Fruit fly (Drosophila melanogaster) whole organism, prepupa: ENCODE measurements around the gene srl.

Source experiments
- Blimp-1 ChIP-seq: fragments of 200-800 bp; sonication (Bioruptor generic); optimal IDR thresholded peaks from 3 replicates; lab custom pipeline; 2017; ENCODE audit warnings: missing biosample characterization, missing genetic modification characterization, mild to moderate bottlenecking, moderate library complexity, missing genetic modification reagents
- CG10631 ChIP-seq: fragments of 200-800 bp; sonication (Bioruptor generic); optimal IDR thresholded peaks from 2 replicates; lab custom pipeline; 2016; ENCODE audit warnings: missing biosample characterization, missing genetic modification characterization
- CG10669 ChIP-seq: fragments of 200-800 bp; sonication (Bioruptor generic); optimal IDR thresholded peaks from 3 replicates; lab custom pipeline; 2018; ENCODE audit warnings: missing biosample characterization, mild to moderate bottlenecking, missing genetic modification characterization, moderate library complexity
- CG11294 ChIP-seq: fragments of 200-800 bp; sonication (Bioruptor generic); IDR thresholded peaks from 2 replicates; pipeline ENCODE4 v1.3.6; 2022; ENCODE audit warnings: missing biosample characterization, missing genetic modification characterization
- CG11762 ChIP-seq: fragments of 200-800 bp; sonication (Bioruptor generic); optimal IDR thresholded peaks from 3 replicates; lab custom pipeline; 2016; ENCODE audit warnings: missing biosample characterization, missing genetic modification characterization; ENCODE audit not compliant: insufficient read depth
- CG11902 ChIP-seq: fragments of 200-800 bp; sonication (Bioruptor generic); optimal IDR thresholded peaks from 3 replicates; lab custom pipeline; 2016; ENCODE audit warnings: missing biosample characterization, missing genetic modification characterization
- CG15336 ChIP-seq: fragments of 200-800 bp; sonication (Bioruptor generic); IDR thresholded peaks from 2 replicates; pipeline ENCODE4 v1.3.6; 2022; ENCODE audit warnings: missing biosample characterization, missing genetic modification characterization
- CG1621 ChIP-seq: fragments of 200-800 bp; sonication (Bioruptor generic); optimal IDR thresholded peaks from 3 replicates; lab custom pipeline; 2018; ENCODE audit warnings: missing biosample characterization, mild to moderate bottlenecking, missing genetic modification characterization
- CG16779 ChIP-seq: fragments of 200-800 bp; sonication (Bioruptor generic); optimal IDR thresholded peaks from 3 replicates; lab custom pipeline; 2017; ENCODE audit warnings: missing biosample characterization, mild to moderate bottlenecking, missing genetic modification characterization
- CG3032 ChIP-seq: fragments of 200-800 bp; optimal IDR thresholded peaks from 2 replicates; lab custom pipeline; 2019; ENCODE audit warnings: missing biosample characterization, mild to moderate bottlenecking, missing genetic modification characterization, moderate library complexity
- CG31627 ChIP-seq: fragments of 200-800 bp; sonication (Bioruptor generic); optimal IDR thresholded peaks from 3 replicates; lab custom pipeline; 2016; ENCODE audit warnings: missing biosample characterization, missing genetic modification characterization
- CG34406 ChIP-seq: fragments of 200-800 bp; sonication (Bioruptor generic); optimal IDR thresholded peaks from 3 replicates; lab custom pipeline; 2016; ENCODE audit warnings: missing biosample characterization, missing genetic modification characterization
- CG3919 ChIP-seq: fragments of 200-800 bp; sonication (Bioruptor generic); optimal IDR thresholded peaks from 3 replicates; lab custom pipeline; 2016; ENCODE audit warnings: missing biosample characterization, missing genetic modification characterization
- CG4318 ChIP-seq: fragments of 200-800 bp; sonication (Bioruptor generic); optimal IDR thresholded peaks from 3 replicates; lab custom pipeline; 2017; ENCODE audit warnings: missing biosample characterization, mild to moderate bottlenecking, missing genetic modification characterization
- CG6163 ChIP-seq: fragments of 200-800 bp; sonication (Bioruptor generic); IDR thresholded peaks from 3 replicates; pipeline ENCODE4 v1.3.6; 2022; ENCODE audit warnings: missing biosample characterization, missing genetic modification characterization
- CG6276 ChIP-seq: fragments of 200-800 bp; sonication (Bioruptor generic); optimal IDR thresholded peaks from 2 replicates; lab custom pipeline; 2017; ENCODE audit warnings: missing biosample characterization, mild to moderate bottlenecking, missing genetic modification characterization
- CG6792 ChIP-seq: fragments of 200-800 bp; sonication (Bioruptor generic); optimal IDR thresholded peaks from 3 replicates; lab custom pipeline; 2016; ENCODE audit warnings: missing biosample characterization, missing genetic modification characterization
- CG6808 ChIP-seq: fragments of 200-800 bp; sonication (Bioruptor generic); optimal IDR thresholded peaks from 3 replicates; lab custom pipeline; 2017; ENCODE audit warnings: missing biosample characterization, missing genetic modification characterization, mild to moderate bottlenecking, moderate library complexity, missing genetic modification reagents
- CG6854 ChIP-seq: fragments of 200-800 bp; sonication (Bioruptor generic); optimal IDR thresholded peaks from 2 replicates; lab custom pipeline; 2017; ENCODE audit warnings: missing biosample characterization, mild to moderate bottlenecking, missing genetic modification characterization
- CG7368 ChIP-seq: fragments of 200-800 bp; sonication (Bioruptor generic); optimal IDR thresholded peaks from 3 replicates; lab custom pipeline; 2016; ENCODE audit warnings: missing biosample characterization, missing genetic modification characterization
- CG8119 ChIP-seq: fragments of 200-800 bp; sonication (Bioruptor generic); IDR thresholded peaks from 3 replicates; pipeline ENCODE4 v1.3.6; 2022; ENCODE audit warnings: missing biosample characterization, missing genetic modification characterization
- CG8319 ChIP-seq: fragments of 200-800 bp; sonication (Bioruptor generic); optimal IDR thresholded peaks from 3 replicates; lab custom pipeline; 2016; ENCODE audit warnings: missing biosample characterization, missing genetic modification characterization
- CG8632 ChIP-seq: fragments of 200-800 bp; sonication (Bioruptor generic); optimal IDR thresholded peaks from 3 replicates; lab custom pipeline; 2016; ENCODE audit warnings: missing biosample characterization, missing genetic modification characterization
- CG9139 ChIP-seq: fragments of 200-800 bp; sonication (Bioruptor generic); optimal IDR thresholded peaks from 3 replicates; lab custom pipeline; 2017; ENCODE audit warnings: missing biosample characterization, mild to moderate bottlenecking, missing genetic modification characterization
- Eip78C ChIP-seq: fragments of 200-800 bp; sonication (Bioruptor generic); peaks from one replicate; lab custom pipeline; 2016; ENCODE audit warnings: missing biosample characterization, missing genetic modification characterization
- Eip93F ChIP-seq: fragments of 200-800 bp; sonication (Bioruptor generic); optimal IDR thresholded peaks from 2 replicates; lab custom pipeline; 2016; ENCODE audit warnings: missing biosample characterization, mild to moderate bottlenecking, missing genetic modification characterization
- Ets21C ChIP-seq: fragments of 200-800 bp; sonication (Bioruptor generic); optimal IDR thresholded peaks from 3 replicates; lab custom pipeline; 2016; ENCODE audit warnings: missing biosample characterization, missing genetic modification characterization
- Hr38 ChIP-seq: sonication (Bioruptor generic); optimal IDR thresholded peaks from 2 replicates; lab custom pipeline; 2016; ENCODE audit warnings: missing biosample characterization, missing genetic modification characterization
- Hr39 ChIP-seq: fragments of 200-800 bp; sonication (Bioruptor generic); optimal IDR thresholded peaks from 2 replicates; lab custom pipeline; 2016; ENCODE audit warnings: missing biosample characterization, missing genetic modification characterization
- Hr4 ChIP-seq: fragments of 200-800 bp; sonication (Bioruptor generic); optimal IDR thresholded peaks from 3 replicates; lab custom pipeline; 2016; ENCODE audit warnings: missing biosample characterization, missing genetic modification characterization
- Lpt ChIP-seq: fragments of 200-800 bp; sonication (Bioruptor generic); optimal IDR thresholded peaks from 3 replicates; lab custom pipeline; 2016; ENCODE audit warnings: missing biosample characterization, missing genetic modification characterization
- OdsH ChIP-seq: fragments of 200-800 bp; sonication (Bioruptor generic); optimal IDR thresholded peaks from 3 replicates; lab custom pipeline; 2016; ENCODE audit warnings: missing biosample characterization, missing genetic modification characterization
- Smox ChIP-seq: fragments of 200-800 bp; sonication (Bioruptor generic); optimal IDR thresholded peaks from 3 replicates; lab custom pipeline; 2016; ENCODE audit warnings: missing biosample characterization, missing genetic modification characterization
- Sox102F ChIP-seq: fragments of 200-800 bp; sonication (Bioruptor generic); optimal IDR thresholded peaks from 2 replicates; lab custom pipeline; 2016; ENCODE audit warnings: missing biosample characterization, mild to moderate bottlenecking, missing genetic modification characterization
- Sox14 ChIP-seq: fragments of 200-800 bp; sonication (Bioruptor generic); optimal IDR thresholded peaks from 3 replicates; lab custom pipeline; 2016; ENCODE audit warnings: missing biosample characterization, missing genetic modification characterization
- achi ChIP-seq: fragments of 200-800 bp; sonication (Bioruptor generic); optimal IDR thresholded peaks from 3 replicates; lab custom pipeline; 2016; ENCODE audit warnings: missing biosample characterization, missing genetic modification characterization
- acj6 ChIP-seq: fragments of 200-800 bp; sonication (Bioruptor generic); optimal IDR thresholded peaks from 3 replicates; lab custom pipeline; 2016; ENCODE audit warnings: missing biosample characterization, missing genetic modification characterization
- cyc ChIP-seq: fragments of 200-800 bp; sonication (Bioruptor generic); optimal IDR thresholded peaks from 3 replicates; lab custom pipeline; 2016; ENCODE audit warnings: missing biosample characterization, missing genetic modification characterization
- dac ChIP-seq: fragments of 200-800 bp; sonication (Bioruptor generic); optimal IDR thresholded peaks from 2 replicates; lab custom pipeline; 2017; ENCODE audit warnings: missing biosample characterization, mild to moderate bottlenecking, missing genetic modification characterization
- dsx ChIP-seq: fragments of 200-800 bp; optimal IDR thresholded peaks from 3 replicates; lab custom pipeline; 2019; ENCODE audit warnings: missing biosample characterization, mild to moderate bottlenecking, missing genetic modification characterization, moderate library complexity; ENCODE audit not compliant: poor library complexity, severe bottlenecking
- fd59A ChIP-seq: fragments of 200-800 bp; sonication (Bioruptor generic); optimal IDR thresholded peaks from 2 replicates; lab custom pipeline; 2017; ENCODE audit warnings: missing biosample characterization, mild to moderate bottlenecking, missing genetic modification characterization, missing genetic modification reagents
- fd85E ChIP-seq: fragments of 200-800 bp; sonication (Bioruptor generic); optimal IDR thresholded peaks from 3 replicates; lab custom pipeline; 2016; ENCODE audit warnings: missing biosample characterization, missing genetic modification characterization
- fkh ChIP-seq: fragments of 200-800 bp; sonication (Bioruptor generic); optimal IDR thresholded peaks from 3 replicates; lab custom pipeline; 2017; ENCODE audit warnings: missing biosample characterization, mild to moderate bottlenecking, missing genetic modification characterization, moderate library complexity
- lz ChIP-seq: fragments of 200-800 bp; sonication (Bioruptor generic); optimal IDR thresholded peaks from 3 replicates; lab custom pipeline; 2016; ENCODE audit warnings: missing biosample characterization, missing genetic modification characterization
- net ChIP-seq: fragments of 200-800 bp; sonication (Bioruptor generic); optimal IDR thresholded peaks from 3 replicates; lab custom pipeline; 2016; ENCODE audit warnings: missing biosample characterization, missing genetic modification characterization
- pdm3 ChIP-seq: fragments of 200-800 bp; sonication (Bioruptor generic); optimal IDR thresholded peaks from 3 replicates; lab custom pipeline; 2016; ENCODE audit warnings: missing biosample characterization, missing genetic modification characterization
- spab ChIP-seq: fragments of 200-800 bp; sonication (Bioruptor generic); optimal IDR thresholded peaks from 2 replicates; lab custom pipeline; 2017; ENCODE audit warnings: missing biosample characterization, mild to moderate bottlenecking, missing genetic modification characterization, missing genetic modification reagents
- ss ChIP-seq, 2 experiments: fragments of 200-800 bp; sonication (Bioruptor generic); optimal IDR thresholded peaks; 2 replicates in 1 of 2; 3 replicates in 1 of 2; lab custom pipeline; 2017 to 2018; ENCODE audit warnings: mild to moderate bottlenecking in 2 of 2, missing biosample characterization in 2 of 2, missing genetic modification characterization in 2 of 2, moderate library complexity in 1 of 2
- svp ChIP-seq: fragments of 200-800 bp; sonication (Bioruptor generic); peaks from one replicate; lab custom pipeline; 2016; ENCODE audit warnings: missing biosample characterization, missing genetic modification characterization
- topi ChIP-seq: fragments of 200-800 bp; sonication (Bioruptor generic); optimal IDR thresholded peaks from 3 replicates; lab custom pipeline; 2016; ENCODE audit warnings: missing biosample characterization, missing genetic modification characterization

Gene srl

DNA sequence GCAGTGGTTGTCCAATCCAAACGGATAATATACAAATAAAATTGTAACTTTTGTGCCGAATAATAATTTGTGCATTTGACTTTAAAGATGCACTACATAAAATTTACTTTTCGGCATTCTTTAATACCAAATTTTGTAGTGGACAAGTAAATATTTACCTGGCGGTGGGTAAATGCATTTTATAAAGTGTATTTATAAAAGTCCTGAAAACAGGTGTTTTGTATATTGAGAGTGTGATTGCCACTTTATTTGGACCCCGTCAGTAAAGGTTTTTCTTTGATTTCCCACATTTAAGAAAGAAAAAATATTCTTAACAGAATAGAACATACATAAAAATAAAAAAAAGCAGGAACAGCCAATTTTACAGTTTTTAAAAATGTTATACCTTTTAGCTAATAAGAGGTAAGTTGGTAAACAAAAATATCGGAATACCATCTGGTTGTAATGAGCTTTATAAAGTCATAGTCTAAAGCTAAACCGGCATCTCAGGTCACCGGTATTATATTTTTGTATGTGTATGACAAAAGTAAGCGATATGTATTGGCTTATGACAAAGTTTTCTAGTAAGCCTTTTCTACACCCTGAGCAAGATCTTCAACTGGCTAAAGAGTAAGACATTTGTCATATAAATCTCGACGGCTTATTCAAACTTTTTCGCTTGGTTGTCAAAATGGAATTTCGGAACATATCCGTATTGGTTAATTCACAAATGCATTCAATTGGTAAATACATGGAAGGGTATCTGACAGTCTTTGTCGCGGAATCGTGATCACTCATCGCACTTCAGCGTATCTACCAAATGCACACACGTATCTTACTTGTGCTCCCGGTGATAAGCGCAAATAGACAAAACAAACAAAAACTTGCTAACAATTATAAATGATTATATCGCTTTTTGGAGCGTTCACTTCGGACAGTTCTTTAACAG is 34.2 kb downstream of the srl start:
- TF ChIP-seq Lpt (GFP tag; lab: Kevin White, UChicago) (peak; percentile 96), CG6808 (GFP tag; lab: Kevin White, UChicago) (peak; percentile 65), CG8319 (GFP tag; lab: Kevin White, UChicago) (peak; percentile 83), CG11762 (GFP tag; lab: Kevin White, UChicago) (peak; percentile 87), CG3919 (peak; percentile 96), CG10631 (GFP tag; lab: Kevin White, UChicago) (peak; percentile 85), CG4318 (GFP tag; lab: Kevin White, UChicago) (peak; percentile 93), topi (GFP tag; lab: Kevin White, UChicago) (peak; percentile 95), pdm3 (GFP tag; lab: Kevin White, UChicago) (peak; percentile 96), CG7368 (GFP tag; lab: Kevin White, UChicago) (peak; percentile 92), CG8119 (peak; percentile 97), CG1621 (peak; percentile 90), CG11294 (GFP tag; lab: Robert Waterston, UW) (peak; percentile 92; the same call in 1 of the 2 replicates), CG11902 (GFP tag; lab: Kevin White, UChicago) (peak; percentile 91), cyc (GFP tag; lab: Kevin White, UChicago) (peak; percentile 95), svp (GFP tag; lab: Kevin White, UChicago) (peak; percentile 98), CG15336 (GFP tag; lab: Robert Waterston, UW) (peak; percentile 97), CG9139 (GFP tag; lab: Kevin White, UChicago) (peak; percentile 52), Sox14 (GFP tag; lab: Kevin White, UChicago) (peak; percentile 97), dac (peak; percentile 95), Blimp-1 (peak; percentile 61), Hr39 (peak; percentile 96), CG3032 (peak; percentile 86), fkh (GFP tag; lab: Kevin White, UChicago) (peak; percentile 89), CG16779 (peak; percentile 88), net (GFP tag; lab: Kevin White, UChicago) (peak; percentile 94), CG8632 (GFP tag; lab: Kevin White, UChicago) (peak; percentile 92), ss (GFP tag; optimal IDR thresholded peaks at IDR 0.05; lab: Kevin White, UChicago) (peak; percentile 68 to 76), fd59A (GFP tag; lab: Kevin White, UChicago) (peak; percentile 80), Sox102F (peak; percentile 96), dsx (peak; percentile 88), Smox (GFP tag; lab: Kevin White, UChicago) (peak; percentile 90), CG31627 (GFP tag; lab: Kevin White, UChicago) (peak; percentile 95), CG6163 (GFP tag; lab: Robert Waterston, UW) (peak; percentile 95), Ets21C (peak; percentile 87), lz (GFP tag; lab: Kevin White, UChicago) (peak; percentile 94), Eip78C (GFP tag; lab: Kevin White, UChicago) (peak; percentile 99), Eip93F (peak; percentile 93), CG6792 (GFP tag; lab: Kevin White, UChicago) (peak; percentile 93), Hr38 (GFP tag; lab: Kevin White, UChicago) (no peak), CG34406 (GFP tag; lab: Kevin White, UChicago) (peak; percentile 94), Hr4 (peak; percentile 97), CG6276 (GFP tag; lab: Kevin White, UChicago) (peak; percentile 95), acj6 (peak; percentile 94), OdsH (peak; percentile 95), fd85E (peak; percentile 83), CG10669 (GFP tag; lab: Kevin White, UChicago) (peak; percentile 86), achi (GFP tag; lab: Kevin White, UChicago) (peak; percentile 93), spab (GFP tag; lab: Kevin White, UChicago) (peak; percentile 76), CG6854 (peak; percentile 88)
